Worm (Caenorhabditis elegans): ENCODE measurements around the gene che-11.

- TF ChIP-seq alr-1 (tag; optimal IDR thresholded peaks at IDR 0.05) (no peak), unc-55 (GFP tag; optimal IDR thresholded peaks at IDR 0.05) (no peak), nhr-77 (tag; optimal IDR thresholded peaks at IDR 0.05) (no peak), Y55F3AM.14 (GFP tag; optimal IDR thresholded peaks at IDR 0.05) (no peak), ZK546.5 (tag; optimal IDR thresholded peaks at IDR 0.05) (no peak), elt-3 (tag; optimal IDR thresholded peaks at IDR 0.05) (no peak), nhr-129 (tag; optimal IDR thresholded peaks at IDR 0.05) (no peak)
Measured at ce11 chrV:12162906-12163305, 12.4 kb upstream of the che-11 start, which contains the start of gene srj-4.
